Fruit fly (Drosophila melanogaster): ENCODE data around the gene spi.

spi gene

dm6 chr2L:19548158-19548557 lies 29.0 kb downstream of the spi start, which contains the start of gene Tep4 (continued):
- TF ChIP-seq ATbp (GFP tag; optimal IDR thresholded peaks at IDR 0.05): no peak
- TF ChIP-seq CrebB (tag; optimal IDR thresholded peaks at IDR 0.05): peak; percentile 54
- no peak for TF ChIP-seq kah (GFP tag; optimal IDR thresholded peaks at IDR 0.05)
- TF ChIP-seq ab (GFP tag; optimal IDR thresholded peaks at IDR 0.05): no peak
- TF ChIP-seq ap (GFP tag; IDR thresholded peaks at IDR 0.05): no peak
- TF ChIP-seq Atf3 (GFP tag; optimal IDR thresholded peaks at IDR 0.05): no peak
- no peak for TF ChIP-seq HLH4C (GFP tag; IDR thresholded peaks at IDR 0.05; ENCODE audit: partially characterized antibody)
- no peak for TF ChIP-seq CG8924 (tag; optimal IDR thresholded peaks at IDR 0.05)
- no peak for TF ChIP-seq org-1 (GFP tag; optimal IDR thresholded peaks at IDR 0.05)
- no peak for TF ChIP-seq CG10462 (GFP tag; optimal IDR thresholded peaks at IDR 0.05)
- TF ChIP-seq Stat92E (GFP tag; optimal IDR thresholded peaks at IDR 0.05): no peak
- no peak for TF ChIP-seq CG1529 (GFP tag; optimal IDR thresholded peaks at IDR 0.05)
- TF ChIP-seq D19B (GFP tag; optimal IDR thresholded peaks at IDR 0.05): peak; percentile 43
- no peak for TF ChIP-seq CG31224 (GFP tag; IDR thresholded peaks at IDR 0.05)
- TF ChIP-seq CG10979 (tag; optimal IDR thresholded peaks at IDR 0.05): no peak
- TF ChIP-seq CG43689 (GFP tag; IDR thresholded peaks at IDR 0.05): no peak
- no peak for TF ChIP-seq ash1 (GFP tag; optimal IDR thresholded peaks at IDR 0.05)
- no peak for TF ChIP-seq CG11456 (GFP tag; IDR thresholded peaks at IDR 0.05)
- TF ChIP-seq CG8281 (tag; optimal IDR thresholded peaks at IDR 0.05): no peak
- no peak for TF ChIP-seq CG17359 (tag; optimal IDR thresholded peaks at IDR 0.05)
- TF ChIP-seq Antp (GFP tag; optimal IDR thresholded peaks at IDR 0.05): no peak
- no peak for TF ChIP-seq CG8388 (GFP tag; optimal IDR thresholded peaks at IDR 0.05)
- TF ChIP-seq lov (optimal IDR thresholded peaks at IDR 0.05): no peak
- TF ChIP-seq lov (GFP tag; IDR thresholded peaks at IDR 0.05): no peak
- no peak for TF ChIP-seq yki (optimal IDR thresholded peaks at IDR 0.05)
- no peak for TF ChIP-seq danr (GFP tag; IDR thresholded peaks at IDR 0.05)
- no peak for TF ChIP-seq slou (GFP tag; optimal IDR thresholded peaks at IDR 0.05)
- TF ChIP-seq CG9797 (GFP tag; optimal IDR thresholded peaks at IDR 0.05): no peak
- no peak for TF ChIP-seq CG7786 (GFP tag; optimal IDR thresholded peaks at IDR 0.05)
- TF ChIP-seq CG30403 (GFP tag; optimal IDR thresholded peaks at IDR 0.05): no peak
- no peak for TF ChIP-seq tup (GFP tag; optimal IDR thresholded peaks at IDR 0.05)
- TF ChIP-seq TFAM (GFP tag; optimal IDR thresholded peaks at IDR 0.05): no peak
- peak in 1 of 2 experiments; percentile 44 for TF ChIP-seq crp (GFP tag; optimal IDR thresholded peaks at IDR 0.05)
- TF ChIP-seq Gug (GFP tag; IDR thresholded peaks at IDR 0.05): no peak
- no peak for TF ChIP-seq CG14441 (GFP tag; IDR thresholded peaks at IDR 0.05)
- TF ChIP-seq Kr (GFP tag; optimal IDR thresholded peaks at IDR 0.05): no peak
- no peak for TF ChIP-seq p53 (GFP tag; optimal IDR thresholded peaks at IDR 0.05)
- TF ChIP-seq CG3163 (GFP tag; optimal IDR thresholded peaks at IDR 0.05): no peak
- TF ChIP-seq CG4328 (GFP tag; optimal IDR thresholded peaks at IDR 0.05): no peak
- no peak for TF ChIP-seq Nf-YB (GFP tag; optimal IDR thresholded peaks at IDR 0.05)
- no peak for TF ChIP-seq CG18619 (GFP tag; optimal IDR thresholded peaks at IDR 0.05)
- peak; percentile 44 for TF ChIP-seq Med (GFP tag)
- TF ChIP-seq eve (GFP tag; optimal IDR thresholded peaks at IDR 0.05): peak in 1 of 2 experiments; percentile 38
- TF ChIP-seq az2 (GFP tag; optimal IDR thresholded peaks at IDR 0.05): no peak
- no peak for TF ChIP-seq CG17361 (GFP tag; IDR thresholded peaks at IDR 0.05)
- no peak for TF ChIP-seq fru (optimal IDR thresholded peaks at IDR 0.05)
- TF ChIP-seq CG15696 (tag; optimal IDR thresholded peaks at IDR 0.05): no peak
- no peak for TF ChIP-seq H15 (GFP tag; IDR thresholded peaks at IDR 0.05)
- TF ChIP-seq CG10654 (GFP tag; optimal IDR thresholded peaks at IDR 0.05): no peak
- no peak for TF ChIP-seq CoRest (tag; optimal IDR thresholded peaks at IDR 0.05)
- no peak for TF ChIP-seq sug (tag; optimal IDR thresholded peaks at IDR 0.05)
- no peak for TF ChIP-seq E2f2 (GFP tag; IDR thresholded peaks at IDR 0.05)
- TF ChIP-seq HmgD (GFP tag; optimal IDR thresholded peaks at IDR 0.05): no peak
